Fruit fly (Drosophila melanogaster): ENCODE data around the gene Spec2.
A peak's percentile ranks its signal among the peaks of the same experiment; 100 is the strongest.

dm6 chr3R:5620387-5620956, 3.5 kb downstream of the Spec2 start:
- TF ChIP-seq kay (GFP tag; ENCODE audit: borderline replicate concordance) (no peak), Hr96 (GFP tag; optimal IDR thresholded peaks at IDR 0.05) (no peak), CG11617 (GFP tag; optimal IDR thresholded peaks at IDR 0.05) (peak; percentile 5), bab1 (GFP tag; optimal IDR thresholded peaks at IDR 0.05) (no peak), Crg-1 (GFP tag; optimal IDR thresholded peaks at IDR 0.05) (no peak), cnc (optimal IDR thresholded peaks at IDR 0.05) (no peak), Mnt (GFP tag; optimal IDR thresholded peaks at IDR 0.05) (no peak), tj (GFP tag; optimal IDR thresholded peaks at IDR 0.05) (no peak), CG33017 (tag; optimal IDR thresholded peaks at IDR 0.05) (no peak)

All from whole organism, adult.